Worm (Caenorhabditis elegans) whole organism, young adult: ENCODE results near the gene srt-39.

Experiments used
- B0261.1 ChIP-seq: sonication (generic microtip); optimal IDR thresholded peaks from 2 replicates; lab custom pipeline; 2016; ENCODE audit warnings: mild to moderate bottlenecking, missing genetic modification characterization, moderate library complexity, missing compliant biosample characterization
- C17E4.6 ChIP-seq: fragments of 200-800 bp; sonication (Bioruptor generic); IDR thresholded peaks from 2 replicates; pipeline ENCODE4 v1.3.6; 2022; ENCODE audit warnings: missing genetic modification reagents, missing genetic modification characterization, missing compliant biosample characterization
- attf-5 ChIP-seq: fragments of 200-800 bp; sonication (Bioruptor generic); optimal IDR thresholded peaks from 2 replicates; lab custom pipeline; 2018; ENCODE audit warnings: mild to moderate bottlenecking, missing genetic modification characterization, missing compliant biosample characterization
- unc-62 ChIP-seq: fragments of 150-350 bp; optimal IDR thresholded peaks from 2 replicates; lab custom pipeline; 2014; ENCODE audit warnings: missing biosample characterization, missing genetic modification reagents, missing genetic modification characterization

ce11 chrV:12506185-12506584 lies 21.5 kb downstream of the srt-39 start, which contains the start of gene nlp-46:
- TF ChIP-seq unc-62 (GFP tag; lab: Kevin White, UChicago) (no peak), attf-5 (GFP tag; lab: Kevin White, UChicago) (no peak), B0261.1 (tag; lab: Kevin White, UChicago) (no peak), C17E4.6 (GFP tag; lab: Robert Waterston, UW) (no peak)
